Worm (Caenorhabditis elegans): ENCODE data around the gene spp-7.
A peak's percentile ranks its signal among the peaks of the same experiment; 100 is the strongest.

Gene spp-7

ce11 chrIV:5394687-5395086 is 20.9 kb downstream of the spp-7 start, which contains the start of the genes perm-3 and swsn-6 (continued):
- TF ChIP-seq pag-3 (tag; optimal IDR thresholded peaks at IDR 0.05; ENCODE audit: borderline replicate concordance, insufficient read depth) (no peak), lin-15B (tag; optimal IDR thresholded peaks at IDR 0.05) (peak; percentile 75), nhr-237 (tag; optimal IDR thresholded peaks at IDR 0.05) (no peak), efl-3 (GFP tag; optimal IDR thresholded peaks at IDR 0.05) (no peak), nhr-19 (GFP tag; conservative IDR thresholded peaks at IDR 0.05) (peak; percentile 85), nhr-77 (tag; optimal IDR thresholded peaks at IDR 0.05) (peak; percentile 48), egl-27 (tag; optimal IDR thresholded peaks at IDR 0.05) (no peak), lin-39 (tag; optimal IDR thresholded peaks at IDR 0.05) (peak; percentile 87), rnt-1 (tag; optimal IDR thresholded peaks at IDR 0.05) (peak; percentile 89), unc-62 (GFP tag; optimal IDR thresholded peaks at IDR 0.05) (no peak), nhr-85 (tag) (peak; percentile 85), dsc-1 (tag; optimal IDR thresholded peaks at IDR 0.05) (peak; percentile 83), nhr-84 (tag; optimal IDR thresholded peaks at IDR 0.05) (no peak), aly-2 (tag; optimal IDR thresholded peaks at IDR 0.05) (no peak), fkh-4 (tag; optimal IDR thresholded peaks at IDR 0.05; ENCODE audit: borderline replicate concordance) (no peak), zag-1 (tag; optimal IDR thresholded peaks at IDR 0.05) (no peak), sptf-1 (tag; optimal IDR thresholded peaks at IDR 0.05) (no peak), nhr-47 (tag; optimal IDR thresholded peaks at IDR 0.05) (peak; percentile 91), tbx-2 (tag; optimal IDR thresholded peaks at IDR 0.05) (peak; percentile 82), hpl-2 (GFP tag; optimal IDR thresholded peaks at IDR 0.05) (peak; percentile 17), ztf-4 (tag; optimal IDR thresholded peaks at IDR 0.05) (peak; percentile 61), efl-1 (optimal IDR thresholded peaks at IDR 0.05) (peak; percentile 78 to 85), efl-1 (GFP tag; optimal IDR thresholded peaks at IDR 0.05 in 1 of 2) (peak; percentile 84 to 98), jun-1 (tag; optimal IDR thresholded peaks at IDR 0.05) (peak; percentile 49), lir-3 (tag; optimal IDR thresholded peaks at IDR 0.05; ENCODE audit: poor library complexity) (no peak), ceh-82 (tag; optimal IDR thresholded peaks at IDR 0.05) (peak; percentile 72 to 93 (median 85)), nhr-90 (tag; optimal IDR thresholded peaks at IDR 0.05; ENCODE audit: poor library complexity) (peak; percentile 82), swsn-7 (tag; optimal IDR thresholded peaks at IDR 0.05) (peak; percentile 90), mep-1 (tag; optimal IDR thresholded peaks at IDR 0.05) (peak; percentile 94), snu-23 (GFP tag; optimal IDR thresholded peaks at IDR 0.05) (peak; percentile 89), lin-13 (GFP tag; optimal IDR thresholded peaks at IDR 0.05) (peak; percentile 64), nhr-11 (tag; optimal IDR thresholded peaks at IDR 0.05) (peak; percentile 31), C34B4.2 (tag; optimal IDR thresholded peaks at IDR 0.05) (no peak), mdl-1 (tag; optimal IDR thresholded peaks at IDR 0.05) (peak in 1 of 2 experiments; percentile 52), ztf-11 (tag; optimal IDR thresholded peaks at IDR 0.05) (peak in 1 of 2 experiments; percentile 39), lin-14 (GFP tag; optimal IDR thresholded peaks at IDR 0.05) (peak; percentile 83), hlh-4 (tag; optimal IDR thresholded peaks at IDR 0.05) (no peak), snpc-4 (tag; optimal IDR thresholded peaks at IDR 0.05) (peak; percentile 81), F16B12.6 (tag; optimal IDR thresholded peaks at IDR 0.05) (peak; percentile 64), skn-1 (tag; optimal IDR thresholded peaks at IDR 0.05) (peak; percentile 29), grh-1 (GFP tag; IDR thresholded peaks at IDR 0.05) (peak; percentile 71), nhr-76 (tag; optimal IDR thresholded peaks at IDR 0.05) (no peak), ces-1 (GFP tag; optimal IDR thresholded peaks at IDR 0.05) (no peak), nhr-12 (tag; optimal IDR thresholded peaks at IDR 0.05) (no peak), ceh-8 (GFP tag; optimal IDR thresholded peaks at IDR 0.05) (peak; percentile 57), C04F5.9 (tag; optimal IDR thresholded peaks at IDR 0.05) (peak; percentile 25), xbp-1 (tag; optimal IDR thresholded peaks at IDR 0.05) (peak; percentile 83), ama-1 (optimal IDR thresholded peaks at IDR 0.05) (peak; percentile 42), Y116A8C.19 (tag; optimal IDR thresholded peaks at IDR 0.05; ENCODE audit: borderline replicate concordance) (no peak), nhr-28 (tag; optimal IDR thresholded peaks at IDR 0.05) (no peak)
